Worm (Caenorhabditis elegans) whole organism, L1 larva: ENCODE results near the gene sto-3.

Experiments used
- ama-1 ChIP-seq: fragments of 150-350 bp; optimal IDR thresholded peaks from 2 replicates; lab custom pipeline; 2014
- ceh-82 ChIP-seq, 3 experiments: fragments of 150-350 bp in 1 of 3; sonication (generic microtip) in 2 of 3; optimal IDR thresholded peaks; 2 replicates each; lab custom pipeline; 2014 to 2017; ENCODE audit warnings: missing biosample characterization in 3 of 3, missing genetic modification characterization in 3 of 3
- fos-1 ChIP-seq: fragments of 150-350 bp; optimal IDR thresholded peaks from 2 replicates; lab custom pipeline; 2014; ENCODE audit warnings: missing biosample characterization, missing genetic modification characterization
- jun-1 ChIP-seq: fragments of 150-350 bp; optimal IDR thresholded peaks from 2 replicates; lab custom pipeline; 2014; ENCODE audit warnings: missing biosample characterization, missing genetic modification reagents, missing genetic modification characterization
- lin-15B ChIP-seq: fragments of 150-350 bp; sonication (generic microtip); optimal IDR thresholded peaks from 3 replicates; lab custom pipeline; 2014; ENCODE audit warnings: missing biosample characterization, missing genetic modification characterization
- skn-1 ChIP-seq: fragments of 150-350 bp; optimal IDR thresholded peaks from 2 replicates; lab custom pipeline; 2014; ENCODE audit warnings: missing biosample characterization, missing genetic modification characterization

ce11 chrX:11630499-11630898, 8.6 kb upstream of the sto-3 start:
- TF ChIP-seq fos-1 (tag; lab: Kevin White, UChicago) = no peak
- no peak for TF ChIP-seq jun-1 (tag; lab: Kevin White, UChicago)
- no peak for TF ChIP-seq ama-1 (lab: Kevin White, UChicago)
- TF ChIP-seq ceh-82 (tag; optimal IDR thresholded peaks at IDR 0.05; lab: Kevin White, UChicago) = no peak
- no peak for TF ChIP-seq skn-1 (tag; lab: Kevin White, UChicago)
- TF ChIP-seq lin-15B (tag; lab: Kevin White, UChicago) = no peak
